Worm (Caenorhabditis elegans) whole organism, L3 larva: ENCODE results near the gene F53F4.4.

Experiments used
- ceh-16 ChIP-seq: sonication (generic microtip); optimal IDR thresholded peaks from 2 replicates; lab custom pipeline; 2017; ENCODE audit warnings: missing biosample characterization, missing genetic modification characterization
- elt-2 ChIP-seq: sonication (generic microtip); optimal IDR thresholded peaks from 2 replicates; lab custom pipeline; 2016; ENCODE audit warnings: missing genetic modification reagents, mild to moderate bottlenecking, missing genetic modification characterization, missing compliant biosample characterization
- elt-3 ChIP-seq, 3 experiments: fragments of 150-350 bp in 1 of 3; sonication (generic microtip) in 2 of 3; optimal IDR thresholded peaks; 2 replicates in 2 of 3; 4 replicates in 1 of 3; lab custom pipeline; 2014 to 2017; ENCODE audit warnings: missing biosample characterization in 3 of 3, missing genetic modification characterization in 3 of 3
- nhr-25 ChIP-seq: sonication (generic microtip); optimal IDR thresholded peaks from 2 replicates; lab custom pipeline; 2017; ENCODE audit warnings: missing biosample characterization, missing genetic modification characterization
- nhr-67 ChIP-seq: fragments of 150-350 bp; optimal IDR thresholded peaks from 2 replicates; lab custom pipeline; 2014; ENCODE audit warnings: missing biosample characterization, missing genetic modification characterization
- nhr-77 ChIP-seq: fragments of 150-350 bp; optimal IDR thresholded peaks from 2 replicates; lab custom pipeline; 2014; ENCODE audit warnings: missing biosample characterization, missing genetic modification characterization

- peak; percentile 94 for TF ChIP-seq elt-2 (tag; lab: Kevin White, UChicago)
- TF ChIP-seq nhr-77 (tag; lab: Kevin White, UChicago) = no peak
- TF ChIP-seq nhr-67 (tag; lab: Kevin White, UChicago) = no peak
- TF ChIP-seq elt-3 (tag; optimal IDR thresholded peaks at IDR 0.05; lab: Kevin White, UChicago) = peak in 1 of 3 experiments; percentile 70
- peak; percentile 95 for TF ChIP-seq nhr-25 (tag; lab: Kevin White, UChicago)
- no peak for TF ChIP-seq ceh-16 (tag; lab: Kevin White, UChicago)
Measured at ce11 chrV:13565197-13565596, 28.0 kb upstream of the F53F4.4 start.
